Fruit fly (Drosophila melanogaster) whole organism, prepupa: ENCODE data around the gene CG43402.
A peak's percentile ranks its signal among the peaks of the same experiment; 100 is the strongest.

Source experiments
- CG16779 ChIP-seq: fragments of 200-800 bp; sonication (Bioruptor generic); optimal IDR thresholded peaks from 3 replicates; lab custom pipeline; 2017; ENCODE audit warnings: missing biosample characterization, mild to moderate bottlenecking, missing genetic modification characterization
- Ets21C ChIP-seq: fragments of 200-800 bp; sonication (Bioruptor generic); optimal IDR thresholded peaks from 3 replicates; lab custom pipeline; 2016; ENCODE audit warnings: missing biosample characterization, missing genetic modification characterization
- Gug ChIP-seq: fragments of 200-800 bp; sonication (Bioruptor generic); IDR thresholded peaks from 2 replicates; pipeline ENCODE4 v1.3.6; 2022; ENCODE audit warnings: missing biosample characterization, missing genetic modification characterization
- Sox102F ChIP-seq: fragments of 200-800 bp; sonication (Bioruptor generic); optimal IDR thresholded peaks from 2 replicates; lab custom pipeline; 2016; ENCODE audit warnings: missing biosample characterization, mild to moderate bottlenecking, missing genetic modification characterization
- lz ChIP-seq: fragments of 200-800 bp; sonication (Bioruptor generic); optimal IDR thresholded peaks from 3 replicates; lab custom pipeline; 2016; ENCODE audit warnings: missing biosample characterization, missing genetic modification characterization
- spab ChIP-seq: fragments of 200-800 bp; sonication (Bioruptor generic); optimal IDR thresholded peaks from 2 replicates; lab custom pipeline; 2017; ENCODE audit warnings: missing biosample characterization, mild to moderate bottlenecking, missing genetic modification characterization, missing genetic modification reagents

DNA sequence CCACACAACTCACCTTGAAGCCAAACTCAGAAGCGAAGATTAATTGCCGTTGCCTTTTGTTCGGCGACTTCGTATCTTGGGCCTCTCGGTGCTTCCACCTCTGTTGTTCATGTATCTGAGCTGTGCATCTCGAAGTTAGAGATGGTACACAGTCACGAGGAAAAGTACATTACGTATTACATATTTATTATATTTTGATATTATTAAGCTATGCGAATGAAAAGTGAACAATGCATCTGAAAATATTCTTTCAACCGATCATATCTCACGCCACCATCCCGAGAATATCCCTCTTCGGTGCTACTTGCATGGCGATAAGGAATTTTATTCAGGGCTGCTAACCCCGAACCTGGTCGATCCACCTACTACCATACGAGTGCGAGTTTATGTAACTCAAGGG is 2.6 kb downstream of the CG43402 start:
- no peak for TF ChIP-seq Gug (GFP tag; lab: Robert Waterston, UW)
- TF ChIP-seq lz (GFP tag; lab: Kevin White, UChicago) = peak; percentile 75
- TF ChIP-seq Sox102F (GFP tag; lab: Kevin White, UChicago) = peak; percentile 81
- TF ChIP-seq spab = peak; percentile 64
- TF ChIP-seq Ets21C (GFP tag; lab: Kevin White, UChicago) = peak; percentile 43
- peak; percentile 15 for TF ChIP-seq CG16779 (tag; lab: Kevin White, UChicago)
